1 fruit fly cellular context compared by ENCODE assay signal in the genomic region with DNA sequence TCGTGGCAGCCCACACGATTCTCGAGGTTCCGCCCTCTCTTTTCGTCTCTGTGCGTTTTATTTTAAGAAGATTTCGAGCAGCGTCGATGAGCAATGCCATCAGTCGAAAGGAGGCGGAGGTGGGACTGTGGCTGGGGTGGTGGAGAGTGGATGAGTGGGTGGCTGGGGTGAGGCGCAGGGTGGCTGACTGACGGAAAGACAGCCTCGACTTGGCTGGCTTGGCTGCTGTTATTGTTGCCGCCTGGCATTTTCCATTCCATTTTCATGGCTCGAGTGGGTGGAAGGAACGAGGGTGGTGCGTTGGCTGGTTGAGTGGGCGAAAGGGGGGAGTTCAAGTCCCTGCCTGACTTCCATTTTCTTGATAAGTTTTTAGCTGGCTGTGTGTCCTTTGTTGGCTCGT.
A peak's percentile ranks its signal among the peaks of the same experiment; 100 is the strongest.
TF ChIP-seq lines count a peak whose summit lies in the region.

No protein-coding gene starts in this region.

TF ChIP-seq in whole organism, embryonic, 481 proteins besides CTCF, POLR2A, EP300 and RAD21 (continued from another document and continues in another):
- TF ChIP-seq lbe (GFP tag; optimal IDR thresholded peaks at IDR 0.05; lab: Kevin White, UChicago) (no peak), Scr (GFP tag; IDR thresholded peaks at IDR 0.05; lab: Robert Waterston, UW; ENCODE audit: partially characterized antibody) (0 out of 2 replicates have a peak, but pooled peaks have one; percentile 11), abd-A (tag; optimal IDR thresholded peaks at IDR 0.05; lab: Kevin White, UChicago) (peak; percentile 79), CG13296 (GFP tag; optimal IDR thresholded peaks at IDR 0.05; lab: Kevin White, UChicago) (no peak), CG18619 (GFP tag; optimal IDR thresholded peaks at IDR 0.05; lab: Kevin White, UChicago) (no peak), Sry-δ (GFP tag; optimal IDR thresholded peaks at IDR 0.05; lab: Kevin White, UChicago) (no peak), CG30020 (tag; optimal IDR thresholded peaks at IDR 0.05; lab: Kevin White, UChicago) (no peak), odd (GFP tag; optimal IDR thresholded peaks at IDR 0.05; lab: Kevin White, UChicago) (no peak), CG11398 (GFP tag; optimal IDR thresholded peaks at IDR 0.05; lab: Kevin White, UChicago) (no peak), CG15011 (GFP tag; optimal IDR thresholded peaks at IDR 0.05; lab: Kevin White, UChicago) (no peak), CG2678 (tag; optimal IDR thresholded peaks at IDR 0.05; lab: Kevin White, UChicago) (no peak), CG7372 (GFP tag; IDR thresholded peaks at IDR 0.05; lab: Robert Waterston, UW) (no peak), H2.0 (GFP tag; IDR thresholded peaks at IDR 0.05; lab: Robert Waterston, UW) (no peak), CG6175 (GFP tag; IDR thresholded peaks at IDR 0.05; lab: Robert Waterston, UW) (0 out of 3 replicates have a peak, but pooled peaks have one; percentile 54), CG18599 (GFP tag; optimal IDR thresholded peaks at IDR 0.05; lab: Kevin White, UChicago) (no peak), CG15514 (GFP tag; optimal IDR thresholded peaks at IDR 0.05; lab: Kevin White, UChicago) (peak; percentile 9), CG8290 (GFP tag; optimal IDR thresholded peaks at IDR 0.05; lab: Kevin White, UChicago) (no peak), CG8290 (tag; optimal IDR thresholded peaks at IDR 0.05; lab: Kevin White, UChicago) (peak in 1 of 2 experiments; percentile 75), CG6654 (GFP tag; optimal IDR thresholded peaks at IDR 0.05; lab: Kevin White, UChicago) (no peak), CG3163 (GFP tag; optimal IDR thresholded peaks at IDR 0.05; lab: Kevin White, UChicago) (no peak), CG6689 (GFP tag; IDR thresholded peaks at IDR 0.05; lab: Robert Waterston, UW) (no peak), Sry-β (GFP tag; optimal IDR thresholded peaks at IDR 0.05; lab: Kevin White, UChicago) (no peak), CG9727 (GFP tag; optimal IDR thresholded peaks at IDR 0.05; lab: Kevin White, UChicago) (no peak), CG4617 (GFP tag; optimal IDR thresholded peaks at IDR 0.05; lab: Kevin White, UChicago; ENCODE audit: borderline replicate concordance) (no peak), gce (GFP tag; IDR thresholded peaks at IDR 0.05; lab: Robert Waterston, UW) (no peak), CG34376 (GFP tag; optimal IDR thresholded peaks at IDR 0.05; lab: Kevin White, UChicago) (no peak), ci (GFP tag; IDR thresholded peaks at IDR 0.05; lab: Robert Waterston, UW) (0 out of 3 replicates have a peak, but pooled peaks have one; percentile 39), tna (GFP tag; IDR thresholded peaks at IDR 0.05; lab: Robert Waterston, UW; ENCODE audit: partially characterized antibody) (0 out of 2 replicates have a peak, but pooled peaks have one; percentile 35), CG11695 (GFP tag; IDR thresholded peaks at IDR 0.05; lab: Robert Waterston, UW) (no peak), jing (GFP tag; optimal IDR thresholded peaks at IDR 0.05; lab: Kevin White, UChicago) (no peak), pzg (GFP tag; optimal IDR thresholded peaks at IDR 0.05; lab: Kevin White, UChicago) (no peak), Side (GFP tag; optimal IDR thresholded peaks at IDR 0.05; lab: Kevin White, UChicago) (no peak), Blimp-1 (GFP tag; optimal IDR thresholded peaks at IDR 0.05; lab: Kevin White, UChicago) (no peak), row (GFP tag; IDR thresholded peaks at IDR 0.05; lab: Robert Waterston, UW) (no peak), Eip74EF (GFP tag; optimal IDR thresholded peaks at IDR 0.05; lab: Kevin White, UChicago) (no peak), NC2β (GFP tag; optimal IDR thresholded peaks at IDR 0.05; lab: Kevin White, UChicago) (no peak), CG8089 (GFP tag; optimal IDR thresholded peaks at IDR 0.05; lab: Kevin White, UChicago) (no peak), pb (GFP tag; optimal IDR thresholded peaks at IDR 0.05; lab: Kevin White, UChicago) (no peak), pnt (GFP tag; optimal IDR thresholded peaks at IDR 0.05; lab: Kevin White, UChicago) (no peak), sens (GFP tag; lab: Kevin White, UChicago) (peak; percentile 58), chn (GFP tag; optimal IDR thresholded peaks at IDR 0.05; lab: Kevin White, UChicago) (no peak), CG18476 (GFP tag; optimal IDR thresholded peaks at IDR 0.05; lab: Kevin White, UChicago) (no peak), otp (GFP tag; IDR thresholded peaks at IDR 0.05; lab: Robert Waterston, UW) (0 out of 3 replicates have a peak, but pooled peaks have one; percentile 16), emc (GFP tag; optimal IDR thresholded peaks at IDR 0.05; lab: Kevin White, UChicago) (no peak), knrl (GFP tag; IDR thresholded peaks at IDR 0.05; lab: Robert Waterston, UW; ENCODE audit: partially characterized antibody) (no peak), ewg (GFP tag; optimal IDR thresholded peaks at IDR 0.05; lab: Kevin White, UChicago) (no peak), rib (GFP tag; IDR thresholded peaks at IDR 0.05; lab: Robert Waterston, UW) (0 out of 2 replicates have a peak, but pooled peaks have one; percentile 11), CG13287 (GFP tag; IDR thresholded peaks at IDR 0.05; lab: Robert Waterston, UW; ENCODE audit: partially characterized antibody) (no peak), kah (GFP tag; optimal IDR thresholded peaks at IDR 0.05; lab: Kevin White, UChicago) (no peak), prd (optimal IDR thresholded peaks at IDR 0.05; lab: Kevin White, UChicago) (no peak), prd (GFP tag; IDR thresholded peaks at IDR 0.05; lab: Robert Waterston, UW) (no peak), CrebB (tag; optimal IDR thresholded peaks at IDR 0.05; lab: Kevin White, UChicago) (no peak), run (tag; optimal IDR thresholded peaks at IDR 0.05; lab: Kevin White, UChicago) (no peak), CG15601 (tag; optimal IDR thresholded peaks at IDR 0.05; lab: Kevin White, UChicago) (no peak), CG16863 (GFP tag; optimal IDR thresholded peaks at IDR 0.05; lab: Kevin White, UChicago) (no peak), ftz-f1 (GFP tag; optimal IDR thresholded peaks at IDR 0.05; lab: Kevin White, UChicago) (peak; percentile 14), fu2 (GFP tag; optimal IDR thresholded peaks at IDR 0.05; lab: Kevin White, UChicago) (no peak), Doc2 (GFP tag; IDR thresholded peaks at IDR 0.05; lab: Robert Waterston, UW) (no peak), bigmax (GFP tag; optimal IDR thresholded peaks at IDR 0.05; lab: Kevin White, UChicago) (no peak), Dfd (GFP tag; optimal IDR thresholded peaks at IDR 0.05; lab: Kevin White, UChicago) (no peak), Nf-YA (GFP tag; IDR thresholded peaks at IDR 0.05; lab: Robert Waterston, UW) (no peak), CG11247 (GFP tag; IDR thresholded peaks at IDR 0.05; lab: Robert Waterston, UW) (peak; percentile 33; the same call in 1 of the 2 replicates), Opbp (GFP tag; IDR thresholded peaks at IDR 0.05; lab: Robert Waterston, UW; ENCODE audit: partially characterized antibody) (0 out of 3 replicates have a peak, but pooled peaks have one; percentile 36), HLH3B (GFP tag; IDR thresholded peaks at IDR 0.05; lab: Robert Waterston, UW) (no peak), CG13123 (GFP tag; optimal IDR thresholded peaks at IDR 0.05; lab: Kevin White, UChicago) (no peak), CG12236 (GFP tag; optimal IDR thresholded peaks at IDR 0.05; lab: Kevin White, UChicago) (no peak), MBD-R2 (GFP tag; IDR thresholded peaks at IDR 0.05; lab: Robert Waterston, UW) (no peak), nom (GFP tag; optimal IDR thresholded peaks at IDR 0.05; lab: Kevin White, UChicago) (peak; percentile 53), CG13894 (tag; optimal IDR thresholded peaks at IDR 0.05; lab: Kevin White, UChicago) (peak; percentile 76), CG4424 (GFP tag; optimal IDR thresholded peaks at IDR 0.05; lab: Kevin White, UChicago) (no peak), CG2129 (GFP tag; IDR thresholded peaks at IDR 0.05; lab: Robert Waterston, UW; ENCODE audit: partially characterized antibody) (no peak), zfh1 (GFP tag; IDR thresholded peaks at IDR 0.05; lab: Robert Waterston, UW) (0 out of 3 replicates have a peak, but pooled peaks have one; percentile 5), CG11560 (tag; IDR thresholded peaks at IDR 0.05; lab: Robert Waterston, UW) (no peak), klu (GFP tag; IDR thresholded peaks at IDR 0.05; lab: Robert Waterston, UW) (no peak), CG4328 (GFP tag; optimal IDR thresholded peaks at IDR 0.05; lab: Kevin White, UChicago) (no peak), tap (tag; optimal IDR thresholded peaks at IDR 0.05; lab: Kevin White, UChicago) (no peak), CG10431 (GFP tag; optimal IDR thresholded peaks at IDR 0.05; lab: Kevin White, UChicago) (no peak), ab (GFP tag; optimal IDR thresholded peaks at IDR 0.05; lab: Kevin White, UChicago) (no peak), CG12391 (tag; optimal IDR thresholded peaks at IDR 0.05; lab: Kevin White, UChicago) (no peak), CG12219 (GFP tag; optimal IDR thresholded peaks at IDR 0.05; lab: Kevin White, UChicago) (no peak), onecut (GFP tag; IDR thresholded peaks at IDR 0.05; lab: Robert Waterston, UW) (no peak), CG3995 (GFP tag; optimal IDR thresholded peaks at IDR 0.05; lab: Kevin White, UChicago) (no peak), CG43689 (GFP tag; IDR thresholded peaks at IDR 0.05; lab: Robert Waterston, UW) (no peak), Xrp1 (GFP tag; IDR thresholded peaks at IDR 0.05; lab: Robert Waterston, UW) (no peak), Ravus (GFP tag; IDR thresholded peaks at IDR 0.05; lab: Robert Waterston, UW) (no peak), lola (GFP tag; optimal IDR thresholded peaks at IDR 0.05; lab: Kevin White, UChicago) (no peak), sens-2 (GFP tag; IDR thresholded peaks at IDR 0.05; lab: Robert Waterston, UW) (no peak), Elba2 (GFP tag; optimal IDR thresholded peaks at IDR 0.05; lab: Kevin White, UChicago) (no peak), Taf1 (GFP tag; IDR thresholded peaks at IDR 0.05; lab: Robert Waterston, UW) (no peak), sob (GFP tag; IDR thresholded peaks at IDR 0.05; lab: Robert Waterston, UW) (no peak), CG2202 (tag; optimal IDR thresholded peaks at IDR 0.05; lab: Kevin White, UChicago) (no peak), CG4707 (GFP tag; optimal IDR thresholded peaks at IDR 0.05; lab: Kevin White, UChicago) (no peak), dm (GFP tag; optimal IDR thresholded peaks at IDR 0.05; lab: Kevin White, UChicago) (no peak), CG31388 (GFP tag; optimal IDR thresholded peaks at IDR 0.05; lab: Kevin White, UChicago) (no peak), Ets65A (GFP tag; lab: Kevin White, UChicago) (no peak), Spps (tag; optimal IDR thresholded peaks at IDR 0.05; lab: Kevin White, UChicago) (no peak), CG32532 (GFP tag; IDR thresholded peaks at IDR 0.05; lab: Robert Waterston, UW) (0 out of 2 replicates have a peak, but pooled peaks have one; percentile 37), CG34422 (GFP tag; IDR thresholded peaks at IDR 0.05; lab: Robert Waterston, UW) (0 out of 3 replicates have a peak, but pooled peaks have one; percentile 24), Dek (tag; optimal IDR thresholded peaks at IDR 0.05; lab: Kevin White, UChicago) (no peak), so (GFP tag; IDR thresholded peaks at IDR 0.05; lab: Robert Waterston, UW) (peak; percentile 40; the same call in 1 of the 3 replicates), CG3726 (GFP tag; IDR thresholded peaks at IDR 0.05; lab: Robert Waterston, UW) (no peak), tgo (GFP tag; IDR thresholded peaks at IDR 0.05; lab: Robert Waterston, UW) (no peak), Sox102F (GFP tag; optimal IDR thresholded peaks at IDR 0.05; lab: Kevin White, UChicago) (no peak), Hr3 (GFP tag; optimal IDR thresholded peaks at IDR 0.05; lab: Kevin White, UChicago) (no peak), CG5245 (GFP tag; optimal IDR thresholded peaks at IDR 0.05; lab: Kevin White, UChicago) (no peak), CG2199 (GFP tag; IDR thresholded peaks at IDR 0.05; lab: Robert Waterston, UW) (0 out of 3 replicates have a peak, but pooled peaks have one; percentile 18), en (GFP tag; optimal IDR thresholded peaks at IDR 0.05; lab: Kevin White, UChicago) (no peak), danr (GFP tag; IDR thresholded peaks at IDR 0.05; lab: Robert Waterston, UW) (no peak), Hey (tag; optimal IDR thresholded peaks at IDR 0.05; lab: Kevin White, UChicago) (peak; percentile 3), fru (optimal IDR thresholded peaks at IDR 0.05; lab: Kevin White, UChicago) (no peak), CG18011 (GFP tag; optimal IDR thresholded peaks at IDR 0.05; lab: Kevin White, UChicago) (no peak), pros (GFP tag; optimal IDR thresholded peaks at IDR 0.05; lab: Kevin White, UChicago) (peak; percentile 97), unpg (GFP tag; optimal IDR thresholded peaks at IDR 0.05; lab: Kevin White, UChicago) (no peak), Sin3A (optimal IDR thresholded peaks at IDR 0.05; lab: Kevin White, UChicago) (no peak), tll (GFP tag; optimal IDR thresholded peaks at IDR 0.05; lab: Kevin White, UChicago) (no peak), sisA (GFP tag; IDR thresholded peaks at IDR 0.05; lab: Robert Waterston, UW) (no peak), Dp (GFP tag; optimal IDR thresholded peaks at IDR 0.05; lab: Kevin White, UChicago) (no peak), Dll (GFP tag; IDR thresholded peaks at IDR 0.05; lab: Robert Waterston, UW; ENCODE audit: partially characterized antibody) (no peak), schlank (tag; optimal IDR thresholded peaks at IDR 0.05; lab: Kevin White, UChicago) (no peak), wor (GFP tag; IDR thresholded peaks at IDR 0.05; lab: Robert Waterston, UW) (no peak), CG8388 (GFP tag; optimal IDR thresholded peaks at IDR 0.05; lab: Kevin White, UChicago) (no peak), CG1792 (GFP tag; optimal IDR thresholded peaks at IDR 0.05; lab: Kevin White, UChicago) (no peak), cg (GFP tag; optimal IDR thresholded peaks at IDR 0.05; lab: Kevin White, UChicago) (no peak), CG6765 (GFP tag; optimal IDR thresholded peaks at IDR 0.05; lab: Kevin White, UChicago) (no peak), CG13775 (GFP tag; optimal IDR thresholded peaks at IDR 0.05; lab: Kevin White, UChicago) (no peak), HLH54F (GFP tag; optimal IDR thresholded peaks at IDR 0.05; lab: Kevin White, UChicago) (no peak), CG14667 (GFP tag; IDR thresholded peaks at IDR 0.05; lab: Robert Waterston, UW) (no peak), CG4730 (GFP tag; IDR thresholded peaks at IDR 0.05; lab: Robert Waterston, UW) (no peak), Poxn (GFP tag; IDR thresholded peaks at IDR 0.05; lab: Robert Waterston, UW) (no peak), bcd (GFP tag; optimal IDR thresholded peaks at IDR 0.05; lab: Kevin White, UChicago) (no peak), CG15073 (GFP tag; optimal IDR thresholded peaks at IDR 0.05; lab: Kevin White, UChicago) (no peak)
